Fruit fly (Drosophila melanogaster) whole organism, embryonic: ENCODE data around the gene CG17154.

Source experiments
- B-H2 ChIP-seq: fragments of 200-800 bp; sonication (Bioruptor generic); optimal IDR thresholded peaks from 2 replicates; lab custom pipeline; 2018; ENCODE audit warnings: missing biosample characterization, mild to moderate bottlenecking, missing genetic modification characterization
- BtbVII ChIP-seq: fragments of 200-800 bp; sonication (Bioruptor generic); optimal IDR thresholded peaks from 3 replicates; lab custom pipeline; 2017; ENCODE audit warnings: missing biosample characterization, mild to moderate bottlenecking, missing genetic modification characterization
- CG10462 ChIP-seq: fragments of 200-800 bp; sonication (Bioruptor generic); optimal IDR thresholded peaks from 2 replicates; lab custom pipeline; 2016; ENCODE audit warnings: missing biosample characterization, missing genetic modification characterization
- CG10565 ChIP-seq: fragments of 200-800 bp; sonication (Bioruptor generic); optimal IDR thresholded peaks from 3 replicates; lab custom pipeline; 2016; ENCODE audit warnings: missing biosample characterization, mild to moderate bottlenecking, missing genetic modification characterization
- CG11695 ChIP-seq: fragments of 200-800 bp; sonication (Bioruptor generic); IDR thresholded peaks from 3 replicates; pipeline ENCODE4 v1.3.6; 2022; ENCODE audit warnings: missing biosample characterization, missing genetic modification characterization
- CG12071 ChIP-seq: fragments of 200-800 bp; sonication (Bioruptor generic); optimal IDR thresholded peaks from 3 replicates; lab custom pipeline; 2018; ENCODE audit warnings: missing biosample characterization, mild to moderate bottlenecking, missing genetic modification characterization
- CG12236 ChIP-seq: fragments of 200-800 bp; sonication (Bioruptor generic); optimal IDR thresholded peaks from 2 replicates; lab custom pipeline; 2016; ENCODE audit warnings: missing biosample characterization, missing genetic modification characterization
- CG12744 ChIP-seq: fragments of 200-800 bp; sonication (Bioruptor generic); optimal IDR thresholded peaks from 2 replicates; lab custom pipeline; 2016; ENCODE audit warnings: missing biosample characterization, missing genetic modification characterization
- CG13894 ChIP-seq: fragments of 200-800 bp; sonication (Bioruptor generic); optimal IDR thresholded peaks from 3 replicates; lab custom pipeline; 2018; ENCODE audit warnings: missing biosample characterization, mild to moderate bottlenecking, missing genetic modification characterization, moderate library complexity
- CG14667 ChIP-seq: fragments of 200-800 bp; sonication (Bioruptor generic); IDR thresholded peaks from 2 replicates; pipeline ENCODE4 v1.3.6; 2022; ENCODE audit warnings: missing biosample characterization, missing genetic modification characterization
- CG14860 ChIP-seq: fragments of 200-800 bp; sonication (Bioruptor generic); IDR thresholded peaks from 3 replicates; pipeline ENCODE4 v1.3.6; 2022; ENCODE audit warnings: missing biosample characterization, missing genetic modification characterization; ENCODE audit not compliant: partially characterized antibody
- CG18619 ChIP-seq: fragments of 200-800 bp; sonication (Bioruptor generic); optimal IDR thresholded peaks from 3 replicates; lab custom pipeline; 2017; ENCODE audit warnings: missing biosample characterization, mild to moderate bottlenecking, missing genetic modification characterization
- CG2129 ChIP-seq: fragments of 200-800 bp; sonication (Bioruptor generic); IDR thresholded peaks from 2 replicates; pipeline ENCODE4 v1.3.6; 2022; ENCODE audit warnings: missing biosample characterization, missing genetic modification characterization; ENCODE audit not compliant: partially characterized antibody
- CG2199 ChIP-seq: fragments of 200-800 bp; sonication (Bioruptor generic); IDR thresholded peaks from 3 replicates; pipeline ENCODE4 v1.3.6; 2022; ENCODE audit warnings: missing biosample characterization, missing genetic modification characterization
- CG30020 ChIP-seq: fragments of 200-800 bp; optimal IDR thresholded peaks from 2 replicates; lab custom pipeline; 2019; ENCODE audit warnings: missing biosample characterization, mild to moderate bottlenecking, missing genetic modification characterization, moderate library complexity
- CG3065 ChIP-seq: fragments of 200-800 bp; sonication (Bioruptor generic); optimal IDR thresholded peaks from 2 replicates; lab custom pipeline; 2016; ENCODE audit warnings: missing biosample characterization, missing genetic modification characterization
- CG31441 ChIP-seq: fragments of 200-800 bp; sonication (Bioruptor generic); IDR thresholded peaks from 2 replicates; pipeline ENCODE4 v1.3.6; 2022; ENCODE audit warnings: missing biosample characterization, missing genetic modification characterization
- CG33213 ChIP-seq: fragments of 200-800 bp; sonication (Bioruptor generic); optimal IDR thresholded peaks from 3 replicates; lab custom pipeline; 2016; ENCODE audit warnings: missing biosample characterization, missing genetic modification characterization
- CG3407 ChIP-seq: fragments of 200-800 bp; sonication (Bioruptor generic); optimal IDR thresholded peaks from 2 replicates; lab custom pipeline; 2018; ENCODE audit warnings: missing biosample characterization, mild to moderate bottlenecking, missing genetic modification characterization
- CG3726 ChIP-seq: fragments of 200-800 bp; sonication (Bioruptor generic); IDR thresholded peaks from 3 replicates; pipeline ENCODE4, ENCODE4 v1.3.6; 2022; ENCODE audit warnings: missing biosample characterization, missing genetic modification characterization
- CG4730 ChIP-seq: fragments of 200-800 bp; sonication (Bioruptor generic); IDR thresholded peaks from 2 replicates; pipeline ENCODE4 v1.3.6; 2022; ENCODE audit warnings: missing biosample characterization, missing genetic modification characterization
- CG4854 ChIP-seq: fragments of 200-800 bp; sonication (Bioruptor generic); optimal IDR thresholded peaks from 2 replicates; lab custom pipeline; 2016; ENCODE audit warnings: missing biosample characterization, missing genetic modification characterization, inconsistent platforms
- CG8924 ChIP-seq: fragments of 200-800 bp; optimal IDR thresholded peaks from 3 replicates; lab custom pipeline; 2019; ENCODE audit warnings: missing biosample characterization, mild to moderate bottlenecking, missing genetic modification characterization, moderate library complexity
- Dp ChIP-seq: fragments of 200-800 bp; sonication (Bioruptor generic); optimal IDR thresholded peaks from 2 replicates; lab custom pipeline; 2018; ENCODE audit warnings: missing biosample characterization, mild to moderate bottlenecking, missing genetic modification characterization, moderate library complexity
- Drgx ChIP-seq: fragments of 200-800 bp; sonication (Bioruptor generic); IDR thresholded peaks from 2 replicates; pipeline ENCODE4 v1.3.6; 2022; ENCODE audit warnings: missing biosample characterization, missing genetic modification characterization
- Ets97D ChIP-seq: fragments of 200-800 bp; sonication (Bioruptor generic); optimal IDR thresholded peaks from 3 replicates; lab custom pipeline; 2016; ENCODE audit warnings: missing biosample characterization, missing genetic modification characterization
- Fer3 ChIP-seq: fragments of 200-800 bp; sonication (Bioruptor generic); optimal IDR thresholded peaks from 2 replicates; lab custom pipeline; 2018; ENCODE audit warnings: missing biosample characterization, mild to moderate bottlenecking, missing genetic modification characterization, moderate library complexity
- Hmr ChIP-seq: fragments of 200-800 bp; sonication (Bioruptor generic); optimal IDR thresholded peaks from 3 replicates; lab custom pipeline; 2017; ENCODE audit warnings: mild to moderate bottlenecking, missing biosample characterization, missing genetic modification reagents, missing genetic modification characterization
- Hr3 ChIP-seq: fragments of 200-800 bp; sonication (Bioruptor generic); optimal IDR thresholded peaks from 3 replicates; lab custom pipeline; 2016; ENCODE audit warnings: missing biosample characterization, missing genetic modification characterization
- Poxn ChIP-seq: fragments of 200-800 bp; sonication (Bioruptor generic); IDR thresholded peaks from 2 replicates; pipeline ENCODE4 v1.3.6; 2022; ENCODE audit warnings: missing biosample characterization, missing genetic modification characterization
- Sox100B ChIP-seq: fragments of 200-800 bp; sonication (Bioruptor generic); optimal IDR thresholded peaks from 3 replicates; lab custom pipeline; 2018; ENCODE audit warnings: missing biosample characterization, mild to moderate bottlenecking, missing genetic modification characterization
- az2 ChIP-seq: fragments of 200-800 bp; sonication (Bioruptor generic); optimal IDR thresholded peaks from 3 replicates; lab custom pipeline; 2016; ENCODE audit warnings: missing biosample characterization, missing genetic modification characterization
- danr ChIP-seq: fragments of 200-800 bp; sonication (Bioruptor generic); IDR thresholded peaks from 2 replicates; pipeline ENCODE4 v1.3.6; 2022; ENCODE audit warnings: missing biosample characterization, missing genetic modification characterization
- disco-r ChIP-seq: fragments of 200-800 bp; sonication (Bioruptor generic); optimal IDR thresholded peaks from 2 replicates; lab custom pipeline; 2016; ENCODE audit warnings: missing biosample characterization, missing genetic modification characterization
- dm ChIP-seq: fragments of 200-800 bp; sonication (Bioruptor generic); optimal IDR thresholded peaks from 3 replicates; lab custom pipeline; 2016; ENCODE audit warnings: missing biosample characterization, missing genetic modification characterization
- eyg ChIP-seq: fragments of 200-800 bp; sonication (Bioruptor generic); optimal IDR thresholded peaks from 3 replicates; lab custom pipeline; 2016; ENCODE audit warnings: missing biosample characterization, missing genetic modification characterization
- gcm2 ChIP-seq: fragments of 200-800 bp; sonication (Bioruptor generic); optimal IDR thresholded peaks from 2 replicates; lab custom pipeline; 2016; ENCODE audit warnings: missing biosample characterization, missing genetic modification characterization
- gfzf ChIP-seq: fragments of 200-800 bp; sonication (Bioruptor generic); optimal IDR thresholded peaks from 2 replicates; lab custom pipeline; 2016; ENCODE audit warnings: missing biosample characterization, mild to moderate bottlenecking, missing genetic modification characterization, moderate library complexity
- nom ChIP-seq: fragments of 200-800 bp; sonication (Bioruptor generic); optimal IDR thresholded peaks from 2 replicates; lab custom pipeline; 2017; ENCODE audit warnings: missing biosample characterization, missing genetic modification characterization, mild to moderate bottlenecking, moderate library complexity, missing genetic modification reagents
- onecut ChIP-seq: fragments of 200-800 bp; sonication (Bioruptor generic); IDR thresholded peaks from 2 replicates; pipeline ENCODE4 v1.3.6; 2022; ENCODE audit warnings: missing biosample characterization, missing genetic modification characterization
- pan ChIP-seq, 4 experiments: fragments of >200 bp in 3 of 4; fragments of 200-800 bp in 1 of 4; sonication (Bioruptor generic) in 1 of 4; optimal IDR thresholded peaks in 3 of 4; IDR thresholded peaks in 1 of 4; 2 replicates each; pipeline versions ENCODE4 v1.3.6 to Lab custom; 2017 to 2022; ENCODE audit warnings: missing biosample characterization in 2 of 4, missing genetic modification characterization in 2 of 4, mixed read lengths in 1 of 4
- ranshi ChIP-seq: fragments of 200-800 bp; sonication (Bioruptor generic); IDR thresholded peaks from 2 replicates; pipeline ENCODE4 v1.3.6; 2022; ENCODE audit warnings: missing biosample characterization, missing genetic modification characterization
- ssp ChIP-seq: fragments of 200-800 bp; sonication (Bioruptor generic); IDR thresholded peaks from 2 replicates; pipeline ENCODE4 v1.3.6; 2022; ENCODE audit warnings: missing biosample characterization, missing genetic modification characterization
- stc ChIP-seq: fragments of 200-800 bp; sonication (Bioruptor generic); IDR thresholded peaks from 2 replicates; pipeline ENCODE4 v1.3.6; 2022; ENCODE audit warnings: missing biosample characterization, missing genetic modification characterization
- sug ChIP-seq: fragments of 200-800 bp; optimal IDR thresholded peaks from 2 replicates; lab custom pipeline; 2019; ENCODE audit warnings: missing biosample characterization, mild to moderate bottlenecking, missing genetic modification characterization, moderate library complexity
- tin ChIP-seq: fragments of 200-800 bp; sonication (Bioruptor generic); optimal IDR thresholded peaks from 3 replicates; lab custom pipeline; 2016; ENCODE audit warnings: missing biosample characterization, missing genetic modification characterization
- tll ChIP-seq, 2 experiments: fragments of 200-800 bp in 1 of 2; fragments of >200 bp in 1 of 2; sonication (Bioruptor generic) in 1 of 2; optimal IDR thresholded peaks; 2 replicates each; lab custom pipeline; 2017 to 2019; ENCODE audit warnings: missing biosample characterization in 2 of 2, missing genetic modification characterization in 2 of 2, mild to moderate bottlenecking in 1 of 2, moderate library complexity in 1 of 2
- ttk ChIP-seq: fragments of 200-800 bp; sonication (Bioruptor generic); IDR thresholded peaks from 2 replicates; pipeline ENCODE4 v2.1.2; 2022; ENCODE audit warnings: missing biosample characterization, missing genetic modification characterization

CG17154 gene

DNA sequence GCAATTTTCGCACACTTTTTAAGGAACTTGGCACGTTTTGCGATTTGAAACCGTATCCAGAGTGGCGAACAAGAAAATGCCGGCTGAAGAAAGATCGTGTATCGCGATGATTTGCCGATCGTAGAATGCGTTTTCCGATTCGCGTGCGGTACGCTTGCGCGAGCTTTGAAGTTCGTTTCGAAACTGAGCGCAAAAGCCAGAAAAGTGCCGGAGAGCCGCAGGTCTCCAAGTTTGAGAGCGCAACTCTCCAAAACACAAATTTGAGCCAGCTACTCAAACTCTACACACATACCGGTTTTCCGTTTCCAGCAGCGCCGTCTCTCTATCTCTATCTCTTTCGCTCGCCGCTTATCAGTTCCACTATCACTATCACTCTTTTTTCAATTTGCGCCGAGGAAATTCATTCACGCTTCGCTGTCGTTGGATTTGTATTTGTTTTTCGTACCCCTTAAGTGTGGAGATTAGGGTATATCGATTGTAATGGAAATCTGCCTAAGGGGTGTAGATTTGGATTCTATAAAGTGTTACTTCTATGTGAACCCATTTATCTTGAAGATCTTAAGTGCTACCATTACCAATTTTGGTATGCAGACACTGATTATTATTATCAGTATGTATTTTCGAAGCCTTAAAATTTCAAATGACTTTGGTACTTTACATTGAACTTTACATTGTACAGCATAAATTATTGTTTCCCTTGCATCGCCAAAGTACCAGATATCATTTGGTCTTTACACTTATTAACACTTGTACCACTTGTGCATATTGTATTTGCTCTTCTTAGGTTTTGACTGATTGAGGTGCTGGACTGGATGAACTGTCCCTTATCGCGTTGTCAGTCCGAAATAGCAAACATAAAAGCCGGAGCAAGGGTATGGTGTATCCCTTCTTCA, 31.9 kb upstream of the CG17154 start (continued):
- TF ChIP-seq CG4730 (GFP tag; lab: Robert Waterston, UW) (no peak), nom (GFP tag; lab: Kevin White, UChicago) (peak; percentile 35), Sox100B (GFP tag; lab: Kevin White, UChicago) (peak; percentile 83), CG2129 (no peak), CG31441 (GFP tag; lab: Robert Waterston, UW) (peak; percentile 66), sug (tag; lab: Kevin White, UChicago) (peak; percentile 56), CG11695 (GFP tag; lab: Robert Waterston, UW) (no peak; the same call in 1 of the 3 replicates), Drgx (GFP tag; lab: Robert Waterston, UW) (no peak), ttk (GFP tag; lab: Robert Waterston, UW) (no peak; the same call in 1 of the 2 replicates), Ets97D (GFP tag; lab: Kevin White, UChicago) (no peak), dm (GFP tag; lab: Kevin White, UChicago) (peak; percentile 31), pan (optimal IDR thresholded peaks at IDR 0.05; lab: Kevin White, UChicago) (peak in 1 of 2 experiments; percentile 64), pan (GFP tag; optimal IDR thresholded peaks at IDR 0.05 in 1 of 2, IDR thresholded peaks at IDR 0.05 in 1 of 2) (peak in 1 of 2 experiments; percentile 60), CG12071 (GFP tag; lab: Kevin White, UChicago) (peak; percentile 3), CG3407 (GFP tag; lab: Kevin White, UChicago) (peak; percentile 56), tin (GFP tag; lab: Kevin White, UChicago) (peak; percentile 67), ssp (peak; percentile 69), Fer3 (peak; percentile 30), Hr3 (peak; percentile 67), eyg (peak; percentile 33), tll (GFP tag; optimal IDR thresholded peaks at IDR 0.05; lab: Kevin White, UChicago) (peak in 1 of 2 experiments; percentile 68), CG4854 (peak; percentile 56), BtbVII (GFP tag; lab: Kevin White, UChicago) (no peak), Poxn (no peak), CG10462 (GFP tag; lab: Kevin White, UChicago) (peak; percentile 34), disco-r (peak; percentile 49), CG3726 (GFP tag; lab: Robert Waterston, UW) (peak; percentile 60; the same call in 1 of the 3 replicates), Hmr (GFP tag; lab: Kevin White, UChicago) (peak; percentile 68), CG14667 (GFP tag; lab: Robert Waterston, UW) (peak; percentile 38; the same call in 1 of the 2 replicates), B-H2 (no peak), az2 (GFP tag; lab: Kevin White, UChicago) (peak; percentile 65), danr (peak; percentile 48; the same call in 1 of the 2 replicates), onecut (GFP tag; lab: Robert Waterston, UW) (peak; percentile 53; the same call in 1 of the 2 replicates), CG12744 (GFP tag; lab: Kevin White, UChicago) (peak; percentile 21), stc (GFP tag; lab: Robert Waterston, UW) (peak; percentile 34), CG13894 (tag; lab: Kevin White, UChicago) (no peak), CG10565 (GFP tag; lab: Kevin White, UChicago) (peak; percentile 18), CG30020 (peak; percentile 3), CG8924 (peak; percentile 66), CG3065 (peak; percentile 5), CG18619 (GFP tag; lab: Kevin White, UChicago) (peak; percentile 57), gcm2 (GFP tag; lab: Kevin White, UChicago) (peak; percentile 24), CG33213 (GFP tag; lab: Kevin White, UChicago) (peak; percentile 43), CG12236 (GFP tag; lab: Kevin White, UChicago) (peak; percentile 65), ranshi (peak; percentile 26; the same call in 1 of the 2 replicates), gfzf (GFP tag; lab: Kevin White, UChicago) (no peak), CG14860 (GFP tag; lab: Robert Waterston, UW) (no peak), Dp (GFP tag; lab: Kevin White, UChicago) (peak; percentile 2), CG2199 (GFP tag; lab: Robert Waterston, UW) (peak; percentile 65; the same call in 1 of the 3 replicates)
